Worm (Caenorhabditis elegans): ENCODE measurements around the gene fkh-4.

ce11 chrX:13388829-13389228 is 39.8 kb downstream of the fkh-4 start:
- TF ChIP-seq nhr-23 (tag; optimal IDR thresholded peaks at IDR 0.05) (no peak), nhr-11 (tag; optimal IDR thresholded peaks at IDR 0.05) (no peak), ztf-1 (GFP tag; conservative IDR thresholded peaks at IDR 0.05) (no peak), zag-1 (tag; optimal IDR thresholded peaks at IDR 0.05) (no peak), nhr-10 (tag; optimal IDR thresholded peaks at IDR 0.05) (no peak), peb-1 (tag; optimal IDR thresholded peaks at IDR 0.05) (no peak), aly-2 (tag; optimal IDR thresholded peaks at IDR 0.05) (no peak), ceh-82 (tag; optimal IDR thresholded peaks at IDR 0.05) (no peak), unc-39 (tag; optimal IDR thresholded peaks at IDR 0.05) (no peak), elt-1 (tag; optimal IDR thresholded peaks at IDR 0.05) (peak; percentile 9), egl-27 (tag; optimal IDR thresholded peaks at IDR 0.05) (no peak)

Data from whole organism, L2 larva.